Worm (Caenorhabditis elegans): ENCODE measurements around the gene alh-4.

The alh-4 gene

ce11 chrV:6429870-6430339 lies at the start of gene alh-4:
alh-4 (minus strand) TSS chrV:6429920.
- TF ChIP-seq nfyb-1 (GFP tag; IDR thresholded peaks at IDR 0.05): no peak
- no peak for TF ChIP-seq cebp-1 (GFP tag; IDR thresholded peaks at IDR 0.05)
- TF ChIP-seq cebp-1 (tag; optimal IDR thresholded peaks at IDR 0.05): peak; percentile 17
- TF ChIP-seq zfh-2 (GFP tag; conservative IDR thresholded peaks at IDR 0.05): no peak
- no peak for TF ChIP-seq T07F8.4 (tag; optimal IDR thresholded peaks at IDR 0.05)
- TF ChIP-seq ZK185.1 (tag; optimal IDR thresholded peaks at IDR 0.05; ENCODE audit: poor library complexity, severe bottlenecking): no peak
- no peak for TF ChIP-seq dox-1 (GFP tag; IDR thresholded peaks at IDR 0.05)
- no peak for TF ChIP-seq D2030.7 (GFP tag; IDR thresholded peaks at IDR 0.05)

DNA sequence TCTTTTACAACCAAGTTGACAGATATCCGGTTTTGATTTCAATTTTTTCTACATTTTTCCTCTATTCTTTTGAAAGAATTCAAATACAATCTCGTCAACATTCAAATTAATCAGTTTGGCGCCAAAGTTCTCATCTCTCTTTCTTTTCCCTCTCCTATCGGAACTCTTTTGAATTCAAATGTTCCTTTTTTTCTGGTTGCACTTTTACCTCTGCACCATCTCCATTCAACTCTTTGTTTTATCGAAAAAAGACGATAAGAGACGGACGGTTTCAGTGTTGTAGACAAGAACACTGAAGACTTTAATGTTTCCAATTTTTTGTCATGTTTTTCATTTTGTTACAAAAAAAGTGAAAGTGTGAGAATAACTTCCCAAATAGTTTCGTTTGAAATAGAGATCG lies 46.3 kb upstream of the alh-4 start:
- TF ChIP-seq nhr-80 (tag; optimal IDR thresholded peaks at IDR 0.05) (peak; percentile 90), attf-5 (GFP tag; optimal IDR thresholded peaks at IDR 0.05) (peak; percentile 11), F10E7.11 (tag; optimal IDR thresholded peaks at IDR 0.05) (no peak)

ce11 chrV:6471208-6471607 lies 41.5 kb upstream of the alh-4 start:
- TF ChIP-seq let-526 (GFP tag; IDR thresholded peaks at IDR 0.05) (no peak), ekl-4 (GFP tag; IDR thresholded peaks at IDR 0.05) (no peak), D2030.7 (GFP tag; IDR thresholded peaks at IDR 0.05) (no peak), repo-1 (tag; optimal IDR thresholded peaks at IDR 0.05) (no peak), B0261.1 (tag; optimal IDR thresholded peaks at IDR 0.05) (no peak), ama-1 (optimal IDR thresholded peaks at IDR 0.05) (no peak), ama-1 (GFP tag; optimal IDR thresholded peaks at IDR 0.05) (no peak), C06A6.2 (GFP tag; conservative IDR thresholded peaks at IDR 0.05) (no peak)

ce11 chrV:6467676-6468075 lies 38.0 kb upstream of the alh-4 start:
- TF ChIP-seq die-1 (tag; optimal IDR thresholded peaks at IDR 0.05) (no peak), akir-1 (GFP tag; optimal IDR thresholded peaks at IDR 0.05) (no peak), Y53G8AR.9 (GFP tag; conservative IDR thresholded peaks at IDR 0.05) (no peak), pbrm-1 (GFP tag; IDR thresholded peaks at IDR 0.05) (no peak), T07F8.4 (tag; optimal IDR thresholded peaks at IDR 0.05) (no peak), snpc-4 (GFP tag; optimal IDR thresholded peaks at IDR 0.05) (no peak), snpc-4 (tag; optimal IDR thresholded peaks at IDR 0.05) (no peak), ceh-91 (GFP tag; IDR thresholded peaks at IDR 0.05) (no peak), repo-1 (tag; optimal IDR thresholded peaks at IDR 0.05) (no peak), pha-4 (tag; optimal IDR thresholded peaks at IDR 0.05) (no peak), C17E4.6 (GFP tag; IDR thresholded peaks at IDR 0.05) (no peak), attf-3 (GFP tag; conservative IDR thresholded peaks at IDR 0.05) (no peak), F22D6.2 (tag; optimal IDR thresholded peaks at IDR 0.05) (no peak), madf-6 (GFP tag; IDR thresholded peaks at IDR 0.05) (no peak), attf-5 (GFP tag; optimal IDR thresholded peaks at IDR 0.05) (no peak), nhr-27 (tag; optimal IDR thresholded peaks at IDR 0.05) (no peak), cebp-1 (GFP tag; IDR thresholded peaks at IDR 0.05) (no peak), cebp-1 (tag; optimal IDR thresholded peaks at IDR 0.05) (no peak), aptf-2 (GFP tag; conservative IDR thresholded peaks at IDR 0.05) (no peak), nhr-179 (tag; optimal IDR thresholded peaks at IDR 0.05) (no peak), lsl-1 (GFP tag; optimal IDR thresholded peaks at IDR 0.05) (no peak)

- TF ChIP-seq tbp1 (GFP tag; optimal IDR thresholded peaks at IDR 0.05) (no peak), hmg-20 (GFP tag; IDR thresholded peaks at IDR 0.05) (no peak), nfya-1 (tag; optimal IDR thresholded peaks at IDR 0.05; ENCODE audit: borderline replicate concordance, insufficient read depth) (no peak), let-607 (tag; optimal IDR thresholded peaks at IDR 0.05) (no peak), xnd-1 (tag; optimal IDR thresholded peaks at IDR 0.05) (no peak), chd-7 (tag; optimal IDR thresholded peaks at IDR 0.05) (no peak), F57C9.4 (tag; optimal IDR thresholded peaks at IDR 0.05) (no peak), K11D2.4 (GFP tag; IDR thresholded peaks at IDR 0.05) (no peak), F55B11.4 (tag; optimal IDR thresholded peaks at IDR 0.05; ENCODE audit: borderline replicate concordance, insufficient read depth) (no peak), efl-1 (GFP tag; optimal IDR thresholded peaks at IDR 0.05) (no peak), nfyb-1 (GFP tag; IDR thresholded peaks at IDR 0.05) (no peak), ztf-25 (GFP tag; IDR thresholded peaks at IDR 0.05) (no peak)
Measured at ce11 chrV:6464765-6465164, 35.0 kb upstream of the alh-4 start, which contains the start of gene unc-83. unc-83 (plus strand) TSS chrV:6465065.

Data from whole organism, young adult.